Worm (Caenorhabditis elegans) whole organism, young adult: ENCODE results near the gene T01C4.8.

Source experiments
- B0035.1 ChIP-seq: sonication (generic microtip); optimal IDR thresholded peaks from 2 replicates; lab custom pipeline; 2016; ENCODE audit warnings: missing genetic modification characterization, mild to moderate bottlenecking, missing compliant biosample characterization, missing genotype, missing genetic modification reagents
- B0261.1 ChIP-seq: sonication (generic microtip); optimal IDR thresholded peaks from 2 replicates; lab custom pipeline; 2016; ENCODE audit warnings: mild to moderate bottlenecking, missing genetic modification characterization, moderate library complexity, missing compliant biosample characterization
- C17E4.6 ChIP-seq: fragments of 200-800 bp; sonication (Bioruptor generic); IDR thresholded peaks from 2 replicates; pipeline ENCODE4 v1.3.6; 2022; ENCODE audit warnings: missing genetic modification reagents, missing genetic modification characterization, missing compliant biosample characterization
- D2030.7 ChIP-seq: fragments of 200-800 bp; sonication (Bioruptor generic); IDR thresholded peaks from 2 replicates; pipeline ENCODE4 v1.3.6; 2022; ENCODE audit warnings: missing genetic modification reagents, missing genetic modification characterization, missing compliant biosample characterization
- F22D6.2 ChIP-seq: sonication (generic microtip); optimal IDR thresholded peaks from 2 replicates; lab custom pipeline; 2016; ENCODE audit warnings: mild to moderate bottlenecking, missing genetic modification characterization, missing compliant biosample characterization
- F33H1.4 ChIP-seq: fragments of 200-800 bp; sonication (Bioruptor generic); IDR thresholded peaks from 2 replicates; pipeline ENCODE4 v1.3.6; 2022; ENCODE audit warnings: missing genetic modification reagents, missing genetic modification characterization, missing compliant biosample characterization
- F52B5.7 ChIP-seq: sonication (generic microtip); optimal IDR thresholded peaks from 2 replicates; lab custom pipeline; 2016; ENCODE audit warnings: mild to moderate bottlenecking, missing genetic modification characterization, missing compliant biosample characterization
- T26A5.8 ChIP-seq: sonication (generic microtip); optimal IDR thresholded peaks from 2 replicates; lab custom pipeline; 2016; ENCODE audit warnings: missing genetic modification characterization, missing compliant biosample characterization
- Y53G8AR.9 ChIP-seq: fragments of 200-800 bp; sonication (Bioruptor generic); conservative IDR thresholded peaks from 2 replicates; pipeline ENCODE4 v1.3.6; 2022; ENCODE audit warnings: missing genetic modification reagents, missing genetic modification characterization, missing compliant biosample characterization
- Y56A3A.18 ChIP-seq: fragments of 200-800 bp; sonication (Bioruptor generic); IDR thresholded peaks from 2 replicates; pipeline ENCODE4 v1.3.6; 2022; ENCODE audit warnings: missing genetic modification reagents, missing genetic modification characterization, missing compliant biosample characterization
- Y79H2A.3 ChIP-seq: fragments of 200-800 bp; sonication (Bioruptor generic); conservative IDR thresholded peaks from 2 replicates; pipeline ENCODE4 v1.3.6; 2022; ENCODE audit warnings: missing genetic modification reagents, missing genetic modification characterization, missing compliant biosample characterization
- ZK185.1 ChIP-seq: sonication (generic microtip); optimal IDR thresholded peaks from 2 replicates; lab custom pipeline; 2016; ENCODE audit warnings: mild to moderate bottlenecking, missing genetic modification characterization, missing compliant biosample characterization; ENCODE audit not compliant: poor library complexity, severe bottlenecking
- akir-1 ChIP-seq: fragments of 200-800 bp; sonication (Bioruptor generic); optimal IDR thresholded peaks from 2 replicates; lab custom pipeline; 2018; ENCODE audit warnings: mild to moderate bottlenecking, missing genetic modification characterization, moderate library complexity, missing compliant biosample characterization
- athp-1 ChIP-seq: sonication (generic microtip); optimal IDR thresholded peaks from 2 replicates; lab custom pipeline; 2017; ENCODE audit warnings: mild to moderate bottlenecking, missing genetic modification characterization, missing compliant biosample characterization
- attf-5 ChIP-seq: fragments of 200-800 bp; sonication (Bioruptor generic); optimal IDR thresholded peaks from 2 replicates; lab custom pipeline; 2018; ENCODE audit warnings: mild to moderate bottlenecking, missing genetic modification characterization, missing compliant biosample characterization
- cebp-2 ChIP-seq: fragments of 200-800 bp; sonication (Bioruptor generic); IDR thresholded peaks from 2 replicates; pipeline ENCODE4 v1.3.6; 2022; ENCODE audit warnings: missing genetic modification characterization, missing compliant biosample characterization
- ceh-100 ChIP-seq: fragments of 200-800 bp; sonication (Bioruptor generic); IDR thresholded peaks from 2 replicates; pipeline ENCODE4 v1.3.6; 2022; ENCODE audit warnings: missing genetic modification reagents, missing genetic modification characterization, missing compliant biosample characterization
- ceh-27 ChIP-seq: fragments of 200-800 bp; sonication (Bioruptor generic); optimal IDR thresholded peaks from 2 replicates; lab custom pipeline; 2018; ENCODE audit warnings: mild to moderate bottlenecking, missing genetic modification characterization, moderate library complexity, missing compliant biosample characterization
- ceh-40 ChIP-seq: fragments of 200-800 bp; sonication (Bioruptor generic); IDR thresholded peaks from 2 replicates; pipeline ENCODE4 v1.3.6; 2022; ENCODE audit warnings: missing genetic modification characterization, missing compliant biosample characterization
- chd-7 ChIP-seq: sonication (generic microtip); optimal IDR thresholded peaks from 2 replicates; lab custom pipeline; 2016; ENCODE audit warnings: mild to moderate bottlenecking, missing genetic modification characterization, moderate library complexity, missing compliant biosample characterization
- dox-1 ChIP-seq: fragments of 200-800 bp; sonication (Bioruptor generic); IDR thresholded peaks from 2 replicates; pipeline ENCODE4 v1.3.6; 2022; ENCODE audit warnings: missing genetic modification reagents, missing genetic modification characterization, missing compliant biosample characterization
- egl-44 ChIP-seq: fragments of 200-800 bp; sonication (Bioruptor generic); IDR thresholded peaks from 2 replicates; pipeline ENCODE4 v1.3.6; 2022; ENCODE audit warnings: missing genetic modification reagents, missing genetic modification characterization, missing compliant biosample characterization
- hmg-20 ChIP-seq: fragments of 200-800 bp; sonication (Bioruptor generic); IDR thresholded peaks from 2 replicates; pipeline ENCODE4 v1.3.6; 2022; ENCODE audit warnings: missing genetic modification reagents, missing genetic modification characterization, missing compliant biosample characterization
- hsf-1 ChIP-seq: fragments of 200-800 bp; sonication (Bioruptor generic); IDR thresholded peaks from 2 replicates; pipeline ENCODE4 v1.3.6; 2022; ENCODE audit warnings: missing genetic modification reagents, missing genetic modification characterization, missing compliant biosample characterization
- let-607 ChIP-seq, 2 experiments: fragments of 200-800 bp in 1 of 2; sonication (Bioruptor generic) in 1 of 2; sonication (generic microtip) in 1 of 2; optimal IDR thresholded peaks; 2 replicates each; lab custom pipeline; 2016 to 2018; ENCODE audit warnings: mild to moderate bottlenecking in 2 of 2, missing compliant biosample characterization in 2 of 2, missing genetic modification characterization in 2 of 2, moderate library complexity in 2 of 2, missing genotype in 1 of 2
- lin-35 ChIP-seq, 3 experiments: fragments of 150-350 bp in 2 of 3; sonication (generic microtip) in 1 of 3; optimal IDR thresholded peaks; 2 replicates each; lab custom pipeline; 2014 to 2018; ENCODE audit warnings: missing biosample characterization in 3 of 3, missing genetic modification characterization in 3 of 3, missing genetic modification reagents in 3 of 3
- madf-10 ChIP-seq: sonication (generic microtip); optimal IDR thresholded peaks from 2 replicates; lab custom pipeline; 2016; ENCODE audit warnings: mild to moderate bottlenecking, missing genetic modification characterization, missing compliant biosample characterization
- nfya-2 ChIP-seq: fragments of 200-800 bp; sonication (Bioruptor generic); IDR thresholded peaks from 2 replicates; pipeline ENCODE4 v1.3.6; 2022; ENCODE audit warnings: missing genetic modification reagents, missing genetic modification characterization, missing compliant biosample characterization
- nfyb-1 ChIP-seq: fragments of 200-800 bp; sonication (Bioruptor generic); IDR thresholded peaks from 2 replicates; pipeline ENCODE4 v1.3.6; 2022; ENCODE audit warnings: missing genetic modification reagents, missing genetic modification characterization, missing compliant biosample characterization
- nhr-80 ChIP-seq: sonication (generic microtip); optimal IDR thresholded peaks from 2 replicates; lab custom pipeline; 2016; ENCODE audit warnings: missing genetic modification characterization, missing compliant biosample characterization
- sdz-38 ChIP-seq: sonication (generic microtip); optimal IDR thresholded peaks from 2 replicates; lab custom pipeline; 2016; ENCODE audit warnings: missing genotype, missing genetic modification characterization, missing compliant biosample characterization
- sea-2 ChIP-seq: fragments of 200-800 bp; sonication (Bioruptor generic); IDR thresholded peaks from 2 replicates; pipeline ENCODE4 v1.3.6; 2022; ENCODE audit warnings: missing genetic modification characterization, missing compliant biosample characterization
- snpc-1.3 ChIP-seq: sonication (generic microtip); optimal IDR thresholded peaks from 2 replicates; lab custom pipeline; 2017; ENCODE audit warnings: missing genetic modification characterization, mild to moderate bottlenecking, missing compliant biosample characterization, antibody characterized with exemption, moderate library complexity, missing genotype, missing genetic modification reagents; ENCODE audit not compliant: insufficient read depth
- snpc-4 ChIP-seq, 5 experiments: fragments of 150-350 bp in 1 of 5; sonication (generic microtip) in 4 of 5; optimal IDR thresholded peaks; 2 replicates each; lab custom pipeline; 2014 to 2018; ENCODE audit warnings: missing genetic modification characterization in 5 of 5, missing biosample characterization in 3 of 5, antibody characterized with exemption in 2 of 5, mild to moderate bottlenecking in 2 of 5, missing compliant biosample characterization in 2 of 5, missing genotype in 2 of 5, moderate library complexity in 2 of 5, missing genetic modification reagents in 1 of 5
- somi-1 ChIP-seq: fragments of 200-800 bp; sonication (Bioruptor generic); optimal IDR thresholded peaks from 2 replicates; lab custom pipeline; 2018; ENCODE audit warnings: mild to moderate bottlenecking, missing genetic modification characterization, missing compliant biosample characterization
- xnd-1 ChIP-seq: sonication (generic microtip); optimal IDR thresholded peaks from 2 replicates; lab custom pipeline; 2016; ENCODE audit warnings: missing genotype, missing genetic modification reagents, missing genetic modification characterization, missing compliant biosample characterization
- zfh-2 ChIP-seq: fragments of 200-800 bp; sonication (Bioruptor generic); conservative IDR thresholded peaks from 2 replicates; pipeline ENCODE4 v1.3.6; 2022; ENCODE audit warnings: missing genetic modification reagents, missing genetic modification characterization, missing compliant biosample characterization
- ztf-3 ChIP-seq: fragments of 200-800 bp; sonication (Bioruptor generic); optimal IDR thresholded peaks from 2 replicates; lab custom pipeline; 2018; ENCODE audit warnings: mild to moderate bottlenecking, missing genetic modification characterization, missing compliant biosample characterization
- ztf-6 ChIP-seq: fragments of 200-800 bp; sonication (Bioruptor generic); IDR thresholded peaks from 2 replicates; pipeline ENCODE4 v1.3.6; 2022; ENCODE audit warnings: missing genetic modification reagents, missing genetic modification characterization, missing compliant biosample characterization

T01C4.8 gene

ce11 chrV:7096811-7097210 lies 32.5 kb downstream of the T01C4.8 start:
- TF ChIP-seq snpc-1.3 (tag; lab: Kevin White, UChicago) (no peak), lin-35 (GFP tag; optimal IDR thresholded peaks at IDR 0.05; lab: Kevin White, UChicago) (no peak), madf-10 (tag; lab: Kevin White, UChicago) (no peak), D2030.7 (GFP tag; lab: Robert Waterston, UW) (no peak), nfya-2 (GFP tag; lab: Robert Waterston, UW) (no peak), B0035.1 (tag; lab: Kevin White, UChicago) (no peak), ceh-40 (GFP tag; lab: Robert Waterston, UW) (no peak), B0261.1 (no peak), ceh-100 (GFP tag; lab: Robert Waterston, UW) (no peak), sea-2 (GFP tag; lab: Robert Waterston, UW) (no peak), ztf-3 (GFP tag; lab: Kevin White, UChicago) (no peak), Y53G8AR.9 (GFP tag; lab: Robert Waterston, UW) (no peak), zfh-2 (GFP tag; lab: Robert Waterston, UW) (no peak), ztf-6 (GFP tag; lab: Robert Waterston, UW) (no peak), hmg-20 (GFP tag; lab: Robert Waterston, UW) (no peak), cebp-2 (GFP tag; lab: Robert Waterston, UW) (no peak), attf-5 (GFP tag; lab: Kevin White, UChicago) (no peak), athp-1 (tag; lab: Kevin White, UChicago) (no peak), dox-1 (GFP tag; lab: Robert Waterston, UW) (no peak), egl-44 (GFP tag; lab: Robert Waterston, UW) (no peak)
- TF ChIP-seq, all 124 proteins: peak for 0

- TF ChIP-seq ceh-27 (GFP tag; lab: Kevin White, UChicago) (no peak), xnd-1 (no peak)
These were observed 33.1 kb downstream of the T01C4.8 start for ce11 chrV:7096129-7096730.

ce11 chrV:7095254-7095990 lies 33.9 kb downstream of the T01C4.8 start:
- TF ChIP-seq nhr-80 (peak; percentile 40), chd-7 (tag; lab: Kevin White, UChicago) (no peak)
- TF ChIP-seq, all 124 proteins: peak for 1

- TF ChIP-seq let-607 (tag; optimal IDR thresholded peaks at IDR 0.05; lab: Kevin White, UChicago) (peak; percentile 18 to 32), nhr-80 (peak; percentile 92), Y79H2A.3 (no peak), somi-1 (GFP tag; lab: Kevin White, UChicago) (peak; percentile 37), cebp-2 (GFP tag; lab: Robert Waterston, UW) (no peak), snpc-1.3 (tag; lab: Kevin White, UChicago) (no peak), ZK185.1 (tag; lab: Kevin White, UChicago) (peak; percentile 38), F52B5.7 (tag; lab: Kevin White, UChicago) (no peak), snpc-4 (GFP tag; optimal IDR thresholded peaks at IDR 0.05; lab: Kevin White, UChicago) (no peak), snpc-4 (tag; optimal IDR thresholded peaks at IDR 0.05; lab: Kevin White, UChicago) (peak in 1 of 4 experiments; percentile 35), akir-1 (GFP tag; lab: Kevin White, UChicago) (no peak), sdz-38 (no peak), Y56A3A.18 (GFP tag; lab: Robert Waterston, UW) (no peak), Y53G8AR.9 (GFP tag; lab: Robert Waterston, UW) (peak; percentile 34; the same call in 1 of the 2 replicates), nfya-2 (GFP tag; lab: Robert Waterston, UW) (no peak), F22D6.2 (tag; lab: Kevin White, UChicago) (peak; percentile 48), C17E4.6 (no peak), egl-44 (GFP tag; lab: Robert Waterston, UW) (peak; percentile 67; the same call in 1 of the 2 replicates), hsf-1 (GFP tag; lab: Robert Waterston, UW) (no peak), nfyb-1 (GFP tag; lab: Robert Waterston, UW) (peak; percentile 72; the same call in 1 of the 2 replicates), F33H1.4 (no peak), T26A5.8 (tag; lab: Kevin White, UChicago) (no peak)
These were observed 35.5 kb downstream of the T01C4.8 start, which contains the start of gene nhr-135 for ce11 chrV:7093720-7094401. TSS of gene nhr-135 (minus strand) at chrV:7093770.
